Worm (Caenorhabditis elegans): ENCODE data around the gene srsx-12.

The srsx-12 gene

DNA sequence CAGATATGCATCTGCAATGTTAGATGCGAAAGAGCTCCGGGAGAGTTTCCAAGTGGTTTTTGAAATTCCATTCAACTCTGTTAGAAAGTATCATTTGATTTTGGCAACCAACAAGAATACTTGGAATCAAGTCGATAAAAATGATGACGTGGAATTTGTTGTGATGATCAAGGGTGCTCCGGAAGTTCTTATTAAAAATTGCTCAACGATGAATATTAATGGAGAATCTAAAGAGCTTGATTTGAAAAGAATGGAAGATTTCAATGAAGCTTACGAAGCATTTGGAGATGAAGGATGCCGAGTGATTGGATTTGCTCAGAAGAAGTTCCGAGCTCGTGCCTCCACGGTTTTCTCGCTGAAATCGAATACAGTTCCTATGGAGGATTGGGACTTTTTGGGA lies 43.4 kb downstream of the srsx-12 start:
- TF ChIP-seq ztf-4 (tag; optimal IDR thresholded peaks at IDR 0.05) (no peak), aly-2 (tag; optimal IDR thresholded peaks at IDR 0.05) (no peak), lsy-2 (tag; optimal IDR thresholded peaks at IDR 0.05) (no peak), dsc-1 (tag; optimal IDR thresholded peaks at IDR 0.05) (no peak), hlh-4 (tag; optimal IDR thresholded peaks at IDR 0.05) (no peak), nhr-90 (tag; optimal IDR thresholded peaks at IDR 0.05; ENCODE audit: poor library complexity) (no peak), nhr-47 (tag; optimal IDR thresholded peaks at IDR 0.05) (no peak), egl-13 (tag; optimal IDR thresholded peaks at IDR 0.05) (no peak), nhr-12 (tag; optimal IDR thresholded peaks at IDR 0.05) (no peak), ztf-11 (tag; optimal IDR thresholded peaks at IDR 0.05) (no peak), nhr-20 (tag; optimal IDR thresholded peaks at IDR 0.05) (no peak), tlp-1 (tag; optimal IDR thresholded peaks at IDR 0.05) (no peak), ama-1 (optimal IDR thresholded peaks at IDR 0.05) (no peak)

DNA sequence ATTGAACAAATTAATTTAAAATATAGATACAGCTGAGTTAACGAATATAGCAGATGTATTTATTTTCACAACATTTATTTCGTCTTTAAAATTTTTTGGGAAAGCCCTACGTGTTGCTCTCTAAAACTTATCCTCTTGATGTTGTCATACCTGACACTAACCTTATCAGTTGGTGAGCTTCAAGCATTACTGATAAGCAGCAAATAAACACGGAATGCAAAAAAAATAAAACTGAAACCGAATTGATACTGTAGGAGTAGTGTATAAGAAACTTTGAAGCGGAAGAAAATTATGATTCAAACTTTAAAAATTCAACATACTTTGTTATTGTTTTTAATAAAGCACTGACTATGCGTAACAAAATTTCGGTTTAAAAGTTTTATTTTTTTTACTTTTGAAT lies 45.7 kb downstream of the srsx-12 start:
- TF ChIP-seq nhr-11 (tag; optimal IDR thresholded peaks at IDR 0.05) (no peak), xbp-1 (tag; optimal IDR thresholded peaks at IDR 0.05) (no peak), unc-30 (tag; optimal IDR thresholded peaks at IDR 0.05) (no peak), nhr-237 (tag; optimal IDR thresholded peaks at IDR 0.05) (no peak), nhr-77 (tag; optimal IDR thresholded peaks at IDR 0.05) (no peak), nhr-76 (tag; optimal IDR thresholded peaks at IDR 0.05) (no peak), pqm-1 (tag; optimal IDR thresholded peaks at IDR 0.05) (peak; percentile 19), nhr-90 (tag; optimal IDR thresholded peaks at IDR 0.05; ENCODE audit: poor library complexity) (no peak), elt-2 (tag; optimal IDR thresholded peaks at IDR 0.05) (peak; percentile 60), aly-2 (tag; optimal IDR thresholded peaks at IDR 0.05) (no peak), nhr-84 (tag; optimal IDR thresholded peaks at IDR 0.05) (no peak), unc-86 (tag; optimal IDR thresholded peaks at IDR 0.05) (no peak)

DNA sequence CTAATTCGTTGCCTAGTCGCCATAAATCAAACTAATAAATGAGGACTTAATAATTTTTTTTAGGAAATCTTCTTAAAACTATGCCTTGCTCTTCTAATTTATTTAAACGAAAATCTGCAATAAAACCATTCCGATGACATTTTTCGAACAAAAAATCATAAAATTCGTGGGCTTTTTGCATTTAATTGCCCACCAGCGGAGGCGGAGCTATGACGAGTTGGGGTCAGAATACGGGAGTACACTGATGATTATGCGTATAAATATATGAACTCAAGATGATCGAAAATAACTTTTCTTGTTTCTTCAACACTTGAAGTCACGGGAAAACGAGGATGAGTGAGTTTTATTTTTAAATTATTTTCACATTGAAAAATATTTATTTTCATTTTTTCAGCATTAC lies 46.4 kb downstream of the srsx-12 start, which contains the start of gene catp-2:
TSS of gene catp-2 (plus strand) at position 301 of the 400 bp plus-strand sequence.
- TF ChIP-seq blmp-1 (tag; optimal IDR thresholded peaks at IDR 0.05) (no peak), lin-15B (tag; optimal IDR thresholded peaks at IDR 0.05) (no peak), ceh-8 (GFP tag; optimal IDR thresholded peaks at IDR 0.05) (no peak), lin-13 (GFP tag; optimal IDR thresholded peaks at IDR 0.05) (no peak), ces-1 (GFP tag; optimal IDR thresholded peaks at IDR 0.05) (no peak), fkh-8 (tag; optimal IDR thresholded peaks at IDR 0.05) (no peak), swsn-7 (tag; optimal IDR thresholded peaks at IDR 0.05) (no peak), jun-1 (tag; optimal IDR thresholded peaks at IDR 0.05) (no peak), xbp-1 (tag; optimal IDR thresholded peaks at IDR 0.05) (no peak), aha-1 (tag; optimal IDR thresholded peaks at IDR 0.05) (no peak), nhr-76 (tag; optimal IDR thresholded peaks at IDR 0.05) (no peak), ama-1 (optimal IDR thresholded peaks at IDR 0.05) (no peak), sptf-1 (tag; optimal IDR thresholded peaks at IDR 0.05) (no peak), egl-27 (tag; optimal IDR thresholded peaks at IDR 0.05) (no peak), lin-14 (GFP tag; optimal IDR thresholded peaks at IDR 0.05) (no peak), unc-62 (GFP tag; optimal IDR thresholded peaks at IDR 0.05) (no peak), dsc-1 (tag; optimal IDR thresholded peaks at IDR 0.05) (no peak), nhr-11 (tag; optimal IDR thresholded peaks at IDR 0.05) (no peak)

DNA sequence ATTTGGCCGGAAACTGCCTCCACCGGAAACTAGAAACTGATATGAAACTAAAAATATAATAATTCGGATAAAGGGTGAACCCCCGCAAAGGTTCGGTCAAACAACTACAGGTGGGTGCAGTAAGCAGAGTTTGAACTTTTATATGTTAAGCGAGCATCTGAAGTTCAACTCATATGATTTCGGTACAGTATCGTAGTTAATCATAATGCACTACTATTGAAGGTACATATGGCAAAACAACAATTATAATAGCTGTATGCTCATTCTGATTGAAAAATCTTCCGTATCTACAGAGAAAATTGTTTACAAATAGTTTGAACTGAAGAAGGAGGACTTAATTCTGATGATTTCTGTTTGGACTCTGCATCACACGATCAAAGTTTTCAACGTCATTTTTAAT lies 47.5 kb downstream of the srsx-12 start:
- TF ChIP-seq swsn-7 (tag; optimal IDR thresholded peaks at IDR 0.05) (no peak), hlh-17 (GFP tag; optimal IDR thresholded peaks at IDR 0.05; ENCODE audit: borderline replicate concordance) (no peak), nhr-76 (tag; optimal IDR thresholded peaks at IDR 0.05) (no peak), tlp-1 (tag; optimal IDR thresholded peaks at IDR 0.05) (no peak), nhr-237 (tag; optimal IDR thresholded peaks at IDR 0.05) (no peak), lin-39 (tag; optimal IDR thresholded peaks at IDR 0.05) (no peak), efl-3 (GFP tag; optimal IDR thresholded peaks at IDR 0.05) (no peak), isw-1 (GFP tag; IDR thresholded peaks at IDR 0.05) (no peak)

Measured in whole organism, L1 larva.